Fruit fly (Drosophila melanogaster) whole organism, prepupa: ENCODE results near the gene mxc.

Experiments
- Blimp-1 ChIP-seq: fragments of 200-800 bp; sonication (Bioruptor generic); optimal IDR thresholded peaks from 3 replicates; lab custom pipeline; 2017; ENCODE audit warnings: missing biosample characterization, missing genetic modification characterization, mild to moderate bottlenecking, moderate library complexity, missing genetic modification reagents
- CG10631 ChIP-seq: fragments of 200-800 bp; sonication (Bioruptor generic); optimal IDR thresholded peaks from 2 replicates; lab custom pipeline; 2016; ENCODE audit warnings: missing biosample characterization, missing genetic modification characterization
- CG10669 ChIP-seq: fragments of 200-800 bp; sonication (Bioruptor generic); optimal IDR thresholded peaks from 3 replicates; lab custom pipeline; 2018; ENCODE audit warnings: missing biosample characterization, mild to moderate bottlenecking, missing genetic modification characterization, moderate library complexity
- CG11294 ChIP-seq: fragments of 200-800 bp; sonication (Bioruptor generic); IDR thresholded peaks from 2 replicates; pipeline ENCODE4 v1.3.6; 2022; ENCODE audit warnings: missing biosample characterization, missing genetic modification characterization
- CG11762 ChIP-seq: fragments of 200-800 bp; sonication (Bioruptor generic); optimal IDR thresholded peaks from 3 replicates; lab custom pipeline; 2016; ENCODE audit warnings: missing biosample characterization, missing genetic modification characterization; ENCODE audit not compliant: insufficient read depth
- CG15336 ChIP-seq: fragments of 200-800 bp; sonication (Bioruptor generic); IDR thresholded peaks from 2 replicates; pipeline ENCODE4 v1.3.6; 2022; ENCODE audit warnings: missing biosample characterization, missing genetic modification characterization
- CG1621 ChIP-seq: fragments of 200-800 bp; sonication (Bioruptor generic); optimal IDR thresholded peaks from 3 replicates; lab custom pipeline; 2018; ENCODE audit warnings: missing biosample characterization, mild to moderate bottlenecking, missing genetic modification characterization
- CG16779 ChIP-seq: fragments of 200-800 bp; sonication (Bioruptor generic); optimal IDR thresholded peaks from 3 replicates; lab custom pipeline; 2017; ENCODE audit warnings: missing biosample characterization, mild to moderate bottlenecking, missing genetic modification characterization
- CG31627 ChIP-seq: fragments of 200-800 bp; sonication (Bioruptor generic); optimal IDR thresholded peaks from 3 replicates; lab custom pipeline; 2016; ENCODE audit warnings: missing biosample characterization, missing genetic modification characterization
- CG6163 ChIP-seq: fragments of 200-800 bp; sonication (Bioruptor generic); IDR thresholded peaks from 3 replicates; pipeline ENCODE4 v1.3.6; 2022; ENCODE audit warnings: missing biosample characterization, missing genetic modification characterization
- CG6276 ChIP-seq: fragments of 200-800 bp; sonication (Bioruptor generic); optimal IDR thresholded peaks from 2 replicates; lab custom pipeline; 2017; ENCODE audit warnings: missing biosample characterization, mild to moderate bottlenecking, missing genetic modification characterization
- CG6792 ChIP-seq: fragments of 200-800 bp; sonication (Bioruptor generic); optimal IDR thresholded peaks from 3 replicates; lab custom pipeline; 2016; ENCODE audit warnings: missing biosample characterization, missing genetic modification characterization
- CG6808 ChIP-seq: fragments of 200-800 bp; sonication (Bioruptor generic); optimal IDR thresholded peaks from 3 replicates; lab custom pipeline; 2017; ENCODE audit warnings: missing biosample characterization, missing genetic modification characterization, mild to moderate bottlenecking, moderate library complexity, missing genetic modification reagents
- CG6854 ChIP-seq: fragments of 200-800 bp; sonication (Bioruptor generic); optimal IDR thresholded peaks from 2 replicates; lab custom pipeline; 2017; ENCODE audit warnings: missing biosample characterization, mild to moderate bottlenecking, missing genetic modification characterization
- CG7368 ChIP-seq: fragments of 200-800 bp; sonication (Bioruptor generic); optimal IDR thresholded peaks from 3 replicates; lab custom pipeline; 2016; ENCODE audit warnings: missing biosample characterization, missing genetic modification characterization
- CG8319 ChIP-seq: fragments of 200-800 bp; sonication (Bioruptor generic); optimal IDR thresholded peaks from 3 replicates; lab custom pipeline; 2016; ENCODE audit warnings: missing biosample characterization, missing genetic modification characterization
- CG8632 ChIP-seq: fragments of 200-800 bp; sonication (Bioruptor generic); optimal IDR thresholded peaks from 3 replicates; lab custom pipeline; 2016; ENCODE audit warnings: missing biosample characterization, missing genetic modification characterization
- Eip78C ChIP-seq: fragments of 200-800 bp; sonication (Bioruptor generic); peaks from one replicate; lab custom pipeline; 2016; ENCODE audit warnings: missing biosample characterization, missing genetic modification characterization
- Eip93F ChIP-seq: fragments of 200-800 bp; sonication (Bioruptor generic); optimal IDR thresholded peaks from 2 replicates; lab custom pipeline; 2016; ENCODE audit warnings: missing biosample characterization, mild to moderate bottlenecking, missing genetic modification characterization
- Ets21C ChIP-seq: fragments of 200-800 bp; sonication (Bioruptor generic); optimal IDR thresholded peaks from 3 replicates; lab custom pipeline; 2016; ENCODE audit warnings: missing biosample characterization, missing genetic modification characterization
- Ets96B ChIP-seq: fragments of 200-800 bp; optimal IDR thresholded peaks from 2 replicates; lab custom pipeline; 2019; ENCODE audit warnings: missing biosample characterization, mild to moderate bottlenecking, missing genetic modification characterization, moderate library complexity
- Hr39 ChIP-seq: fragments of 200-800 bp; sonication (Bioruptor generic); optimal IDR thresholded peaks from 2 replicates; lab custom pipeline; 2016; ENCODE audit warnings: missing biosample characterization, missing genetic modification characterization
- Lpt ChIP-seq: fragments of 200-800 bp; sonication (Bioruptor generic); optimal IDR thresholded peaks from 3 replicates; lab custom pipeline; 2016; ENCODE audit warnings: missing biosample characterization, missing genetic modification characterization
- Met ChIP-seq: fragments of 200-800 bp; sonication (Bioruptor generic); optimal IDR thresholded peaks from 3 replicates; lab custom pipeline; 2016; ENCODE audit warnings: missing biosample characterization, missing genetic modification characterization
- OdsH ChIP-seq: fragments of 200-800 bp; sonication (Bioruptor generic); optimal IDR thresholded peaks from 3 replicates; lab custom pipeline; 2016; ENCODE audit warnings: missing biosample characterization, missing genetic modification characterization
- Sox14 ChIP-seq: fragments of 200-800 bp; sonication (Bioruptor generic); optimal IDR thresholded peaks from 3 replicates; lab custom pipeline; 2016; ENCODE audit warnings: missing biosample characterization, missing genetic modification characterization
- acj6 ChIP-seq: fragments of 200-800 bp; sonication (Bioruptor generic); optimal IDR thresholded peaks from 3 replicates; lab custom pipeline; 2016; ENCODE audit warnings: missing biosample characterization, missing genetic modification characterization
- cyc ChIP-seq: fragments of 200-800 bp; sonication (Bioruptor generic); optimal IDR thresholded peaks from 3 replicates; lab custom pipeline; 2016; ENCODE audit warnings: missing biosample characterization, missing genetic modification characterization
- dac ChIP-seq: fragments of 200-800 bp; sonication (Bioruptor generic); optimal IDR thresholded peaks from 2 replicates; lab custom pipeline; 2017; ENCODE audit warnings: missing biosample characterization, mild to moderate bottlenecking, missing genetic modification characterization
- dsx ChIP-seq: fragments of 200-800 bp; optimal IDR thresholded peaks from 3 replicates; lab custom pipeline; 2019; ENCODE audit warnings: missing biosample characterization, mild to moderate bottlenecking, missing genetic modification characterization, moderate library complexity; ENCODE audit not compliant: poor library complexity, severe bottlenecking
- eg ChIP-seq: fragments of 200-800 bp; sonication (Bioruptor generic); IDR thresholded peaks from 3 replicates; pipeline ENCODE4 v1.3.6; 2022; ENCODE audit warnings: missing biosample characterization, missing genetic modification characterization
- esn ChIP-seq: fragments of 200-800 bp; sonication (Bioruptor generic); optimal IDR thresholded peaks from 2 replicates; lab custom pipeline; 2016; ENCODE audit warnings: missing biosample characterization, mild to moderate bottlenecking, missing genetic modification characterization, moderate library complexity
- fd59A ChIP-seq: fragments of 200-800 bp; sonication (Bioruptor generic); optimal IDR thresholded peaks from 2 replicates; lab custom pipeline; 2017; ENCODE audit warnings: missing biosample characterization, mild to moderate bottlenecking, missing genetic modification characterization, missing genetic modification reagents
- fd85E ChIP-seq: fragments of 200-800 bp; sonication (Bioruptor generic); optimal IDR thresholded peaks from 3 replicates; lab custom pipeline; 2016; ENCODE audit warnings: missing biosample characterization, missing genetic modification characterization
- fkh ChIP-seq: fragments of 200-800 bp; sonication (Bioruptor generic); optimal IDR thresholded peaks from 3 replicates; lab custom pipeline; 2017; ENCODE audit warnings: missing biosample characterization, mild to moderate bottlenecking, missing genetic modification characterization, moderate library complexity
- net ChIP-seq: fragments of 200-800 bp; sonication (Bioruptor generic); optimal IDR thresholded peaks from 3 replicates; lab custom pipeline; 2016; ENCODE audit warnings: missing biosample characterization, missing genetic modification characterization
- pdm3 ChIP-seq: fragments of 200-800 bp; sonication (Bioruptor generic); optimal IDR thresholded peaks from 3 replicates; lab custom pipeline; 2016; ENCODE audit warnings: missing biosample characterization, missing genetic modification characterization
- salr ChIP-seq, 2 experiments: fragments of 200-800 bp; sonication (Bioruptor generic); optimal IDR thresholded peaks; 3 replicates each; lab custom pipeline; 2016 to 2018; ENCODE audit warnings: missing biosample characterization in 2 of 2, missing genetic modification characterization in 2 of 2, mild to moderate bottlenecking in 1 of 2
- spab ChIP-seq: fragments of 200-800 bp; sonication (Bioruptor generic); optimal IDR thresholded peaks from 2 replicates; lab custom pipeline; 2017; ENCODE audit warnings: missing biosample characterization, mild to moderate bottlenecking, missing genetic modification characterization, missing genetic modification reagents
- ss ChIP-seq, 2 experiments: fragments of 200-800 bp; sonication (Bioruptor generic); optimal IDR thresholded peaks; 2 replicates in 1 of 2; 3 replicates in 1 of 2; lab custom pipeline; 2017 to 2018; ENCODE audit warnings: mild to moderate bottlenecking in 2 of 2, missing biosample characterization in 2 of 2, missing genetic modification characterization in 2 of 2, moderate library complexity in 1 of 2
- vri ChIP-seq: fragments of 200-800 bp; sonication (Bioruptor generic); optimal IDR thresholded peaks from 3 replicates; lab custom pipeline; 2016; ENCODE audit warnings: missing biosample characterization, mild to moderate bottlenecking, missing genetic modification characterization

mxc gene

DNA sequence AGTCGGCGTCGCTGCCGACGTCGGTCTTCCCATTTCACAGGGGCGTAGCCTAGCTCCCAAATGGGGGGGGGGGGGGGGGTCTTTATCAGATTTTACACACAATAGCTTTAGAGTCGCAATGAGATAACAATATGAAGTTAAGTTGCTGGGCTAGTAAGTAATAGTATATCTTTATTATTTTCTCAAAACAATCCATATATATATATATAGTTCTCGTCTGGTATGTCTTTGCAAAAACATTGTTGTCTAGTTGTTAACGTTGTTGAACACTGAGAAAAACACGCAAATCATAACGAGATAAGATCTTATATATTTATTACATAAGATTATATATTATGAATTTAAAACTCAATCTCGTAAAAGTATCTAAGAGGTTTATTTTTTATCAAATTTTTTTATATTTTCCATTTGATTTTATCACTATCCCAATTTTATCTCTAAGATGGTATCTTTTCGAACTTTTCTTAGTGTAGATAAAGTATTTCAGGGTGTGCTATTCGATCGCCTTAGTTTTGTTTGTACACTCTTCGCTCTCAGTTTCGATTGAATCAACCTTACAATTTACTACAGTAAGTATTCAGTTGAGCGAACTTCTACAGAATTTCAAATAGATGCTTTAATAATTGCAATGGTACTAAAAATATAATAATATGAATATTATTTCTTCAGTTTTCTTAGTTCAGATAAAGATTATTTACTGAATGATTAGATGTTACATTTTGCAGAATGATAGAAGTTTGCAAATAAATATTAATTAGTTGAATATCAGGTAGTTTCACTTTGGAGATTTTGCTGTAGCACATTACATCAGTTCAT is 41.2 kb downstream of the mxc start (continued):
- TF ChIP-seq fkh (GFP tag; lab: Kevin White, UChicago) (peak; percentile 39), fd59A (GFP tag; lab: Kevin White, UChicago) (peak; percentile 26), ss (GFP tag; optimal IDR thresholded peaks at IDR 0.05; lab: Kevin White, UChicago) (peak in 1 of 2 experiments; percentile 10), CG11762 (GFP tag; lab: Kevin White, UChicago) (peak; percentile 24), salr (GFP tag; optimal IDR thresholded peaks at IDR 0.05; lab: Kevin White, UChicago) (peak; percentile 20 to 48)

- TF ChIP-seq cyc (GFP tag; lab: Kevin White, UChicago) = no peak
- TF ChIP-seq fkh (GFP tag; lab: Kevin White, UChicago) = peak; percentile 34
- TF ChIP-seq acj6 (GFP tag; lab: Kevin White, UChicago) = no peak
- TF ChIP-seq CG10631 (GFP tag; lab: Kevin White, UChicago) = no peak
- TF ChIP-seq CG1621 (tag; lab: Kevin White, UChicago) = no peak
- peak; percentile 12 for TF ChIP-seq vri
- TF ChIP-seq CG7368 (GFP tag; lab: Kevin White, UChicago) = no peak
- TF ChIP-seq Ets96B (tag; lab: Kevin White, UChicago) = no peak
- TF ChIP-seq Eip78C (GFP tag; lab: Kevin White, UChicago) = peak; percentile 15
- TF ChIP-seq Lpt (GFP tag; lab: Kevin White, UChicago) = no peak
These were observed 42.2 kb downstream of the mxc start for dm6 chrX:9201080-9201479.

DNA sequence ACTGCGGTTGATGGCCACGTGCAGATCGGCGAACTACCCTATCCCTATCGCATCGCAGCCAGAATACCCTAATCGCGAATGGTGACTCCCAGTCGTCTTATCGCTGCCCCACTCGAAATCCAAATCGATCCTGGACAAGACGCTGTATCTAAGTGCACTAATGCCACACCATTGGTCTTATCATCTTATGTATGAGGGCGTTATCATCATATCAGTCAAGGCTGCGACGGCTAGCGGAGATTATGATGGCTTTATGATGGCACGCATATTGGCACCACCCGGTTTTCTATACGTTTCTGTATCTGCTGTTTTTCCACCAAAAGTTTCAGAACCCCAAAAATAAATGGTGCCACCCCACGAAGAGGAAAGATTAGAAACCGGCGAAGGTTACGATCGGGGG is 43.0 kb downstream of the mxc start:
- TF ChIP-seq vri (peak; percentile 75), OdsH (GFP tag; lab: Kevin White, UChicago) (no peak)

DNA sequence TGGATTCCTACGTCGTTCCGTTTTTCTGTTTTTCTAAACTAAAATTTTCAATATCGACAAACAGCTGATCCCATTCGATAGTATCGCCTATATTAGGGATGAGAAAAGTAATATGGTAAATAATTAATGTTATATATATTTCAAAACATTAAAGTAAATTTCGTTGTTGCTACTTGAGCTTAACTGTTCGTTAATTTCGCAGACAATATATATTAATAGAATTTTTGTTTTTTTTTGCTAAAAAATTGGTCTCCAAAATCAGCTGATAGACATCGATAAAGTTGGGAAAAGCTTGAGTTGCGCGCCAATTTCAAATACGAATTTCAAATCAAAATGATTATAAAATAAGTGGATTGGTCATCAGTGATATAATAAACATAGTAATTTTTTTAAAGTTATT is 46.9 kb downstream of the mxc start, which contains the start of gene CG12118:
Gene CG12118 (minus strand): TSS at position 53 of the 400 bp plus-strand sequence.
- TF ChIP-seq CG10669 (GFP tag; lab: Kevin White, UChicago) (peak; percentile 47), Sox14 (peak; percentile 41), Ets96B (tag; lab: Kevin White, UChicago) (peak; percentile 49), CG8319 (peak; percentile 45), acj6 (GFP tag; lab: Kevin White, UChicago) (peak; percentile 77), CG6854 (GFP tag; lab: Kevin White, UChicago) (no peak), Ets21C (GFP tag; lab: Kevin White, UChicago) (peak; percentile 53), CG31627 (GFP tag; lab: Kevin White, UChicago) (peak; percentile 53), CG16779 (tag; lab: Kevin White, UChicago) (no peak), Blimp-1 (GFP tag; lab: Kevin White, UChicago) (no peak), fd85E (GFP tag; lab: Kevin White, UChicago) (no peak), CG6808 (GFP tag; lab: Kevin White, UChicago) (no peak), CG15336 (peak; percentile 72), CG1621 (tag; lab: Kevin White, UChicago) (peak; percentile 18), CG6276 (no peak), pdm3 (GFP tag; lab: Kevin White, UChicago) (peak; percentile 79), CG6792 (GFP tag; lab: Kevin White, UChicago) (peak; percentile 68), cyc (GFP tag; lab: Kevin White, UChicago) (peak; percentile 62), spab (GFP tag; lab: Kevin White, UChicago) (no peak), Eip93F (GFP tag; lab: Kevin White, UChicago) (peak; percentile 45), CG8632 (GFP tag; lab: Kevin White, UChicago) (peak; percentile 69), net (GFP tag; lab: Kevin White, UChicago) (peak; percentile 52), Met (GFP tag; lab: Kevin White, UChicago) (peak; percentile 74), CG6163 (GFP tag; lab: Robert Waterston, UW) (no peak; the same call in 1 of the 3 replicates), Eip78C (GFP tag; lab: Kevin White, UChicago) (peak; percentile 87), dac (GFP tag; lab: Kevin White, UChicago) (no peak), eg (GFP tag; lab: Robert Waterston, UW) (no peak; the same call in 1 of the 3 replicates), CG10631 (GFP tag; lab: Kevin White, UChicago) (peak; percentile 83), Hr39 (GFP tag; lab: Kevin White, UChicago) (peak; percentile 44), Lpt (GFP tag; lab: Kevin White, UChicago) (peak; percentile 66), esn (GFP tag; lab: Kevin White, UChicago) (peak; percentile 84), CG11762 (GFP tag; lab: Kevin White, UChicago) (peak; percentile 5), OdsH (GFP tag; lab: Kevin White, UChicago) (peak; percentile 74), dsx (GFP tag; lab: Kevin White, UChicago) (no peak), CG11294 (GFP tag; lab: Robert Waterston, UW) (peak; percentile 58; the same call in 1 of the 2 replicates)
